Worm (Caenorhabditis elegans) whole organism, L2 larva: ENCODE measurements around the gene faah-3.

ENCODE experiments used
- ama-1 ChIP-seq: fragments of 150-350 bp; optimal IDR thresholded peaks from 2 replicates; lab custom pipeline; 2018; ENCODE audit warnings: inconsistent platforms
- egl-27 ChIP-seq: sonication (generic microtip); optimal IDR thresholded peaks from 3 replicates; lab custom pipeline; 2017; ENCODE audit warnings: missing biosample characterization, missing genetic modification reagents, missing genetic modification characterization
- lin-13 ChIP-seq: fragments of 150-350 bp; optimal IDR thresholded peaks from 2 replicates; lab custom pipeline; 2014; ENCODE audit warnings: missing biosample characterization, missing genetic modification reagents, missing genetic modification characterization
- mdl-1 ChIP-seq, 2 experiments: fragments of 150-350 bp in 1 of 2; sonication (generic microtip) in 1 of 2; optimal IDR thresholded peaks; 2 replicates each; lab custom pipeline; 2017; ENCODE audit warnings: missing biosample characterization in 2 of 2, missing genetic modification characterization in 2 of 2
- nhr-10 ChIP-seq: sonication (generic microtip); optimal IDR thresholded peaks from 2 replicates; lab custom pipeline; 2017; ENCODE audit warnings: missing biosample characterization, missing genetic modification characterization
- nhr-25 ChIP-seq: fragments of 150-350 bp; sonication (generic microtip); optimal IDR thresholded peaks from 3 replicates; lab custom pipeline; 2014; ENCODE audit warnings: missing biosample characterization, missing genetic modification characterization
- nhr-77 ChIP-seq: fragments of 150-350 bp; optimal IDR thresholded peaks from 2 replicates; lab custom pipeline; 2014; ENCODE audit warnings: missing biosample characterization, missing genetic modification characterization
- unc-62 ChIP-seq: fragments of 150-350 bp; optimal IDR thresholded peaks from 2 replicates; lab custom pipeline; 2014; ENCODE audit warnings: missing biosample characterization, missing genetic modification reagents, missing genetic modification characterization

- TF ChIP-seq ama-1 (lab: Kevin White, UChicago) = no peak
- TF ChIP-seq nhr-25 (tag; lab: Kevin White, UChicago) = no peak
- TF ChIP-seq nhr-77 (tag; lab: Kevin White, UChicago) = no peak
- no peak for TF ChIP-seq nhr-10 (tag; lab: Kevin White, UChicago)
- TF ChIP-seq lin-13 (GFP tag; lab: Kevin White, UChicago) = no peak
- TF ChIP-seq mdl-1 (tag; optimal IDR thresholded peaks at IDR 0.05; lab: Kevin White, UChicago) = no peak
- no peak for TF ChIP-seq egl-27 (tag; lab: Kevin White, UChicago)
- no peak for TF ChIP-seq unc-62 (GFP tag; lab: Kevin White, UChicago)
Observed at ce11 chrIV:983558-983957, 38.1 kb upstream of the faah-3 start.
